Worm (Caenorhabditis elegans) whole organism, mixed stage, embryonic: ENCODE results near the gene fask-1.

Source experiments
- lin-13 ChIP-seq: fragments of 150-350 bp; optimal IDR thresholded peaks from 2 replicates; lab custom pipeline; 2014; ENCODE audit warnings: missing biosample characterization, missing genetic modification characterization
- zip-8 ChIP-seq: fragments of 150-350 bp; optimal IDR thresholded peaks from 2 replicates; lab custom pipeline; 2014; ENCODE audit warnings: missing biosample characterization, missing genetic modification characterization
- ztf-11 ChIP-seq: fragments of 150-350 bp; optimal IDR thresholded peaks from 2 replicates; lab custom pipeline; 2014; ENCODE audit warnings: missing biosample characterization, missing genetic modification characterization

- TF ChIP-seq lin-13 (tag; lab: Kevin White, UChicago) = no peak
- no peak for TF ChIP-seq zip-8 (tag; lab: Kevin White, UChicago)
- no peak for TF ChIP-seq ztf-11 (tag; lab: Kevin White, UChicago)
Observed at ce11 chrIV:13093677-13094076, 6.8 kb upstream of the fask-1 start, which contains the start of the genes prcc-1 and C39E9.12.
